Fruit fly (Drosophila melanogaster): Measurements from ENCODE around the gene Galk.

The Galk gene

DNA sequence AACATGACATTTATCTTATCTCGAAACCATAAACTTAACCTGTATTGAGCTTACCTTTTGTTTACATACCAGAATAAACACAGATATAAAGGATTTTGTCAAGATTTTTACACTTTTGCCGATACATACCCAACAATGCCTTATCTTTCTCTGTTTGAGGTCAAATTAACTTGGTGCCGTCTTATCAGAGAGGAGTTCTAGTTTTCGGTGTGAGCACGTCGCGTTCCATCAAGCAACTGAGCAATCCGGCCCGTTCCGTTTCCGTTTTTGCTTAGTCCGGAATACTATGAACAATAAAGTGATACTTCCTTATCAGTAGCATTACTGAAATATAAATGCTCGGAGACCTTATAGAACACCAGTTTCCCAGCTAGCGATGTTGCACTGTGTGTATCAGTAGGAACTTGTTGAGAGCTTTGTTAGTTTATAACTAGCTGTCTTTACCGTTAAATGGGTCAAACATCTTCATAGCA is at the start of gene Galk (continued):
- TF ChIP-seq CG9876 (GFP tag; optimal IDR thresholded peaks at IDR 0.05) = peak; percentile 23
- peak; percentile 1 for TF ChIP-seq CG18011 (GFP tag; optimal IDR thresholded peaks at IDR 0.05)
- no peak for TF ChIP-seq CG10565 (GFP tag; optimal IDR thresholded peaks at IDR 0.05)
- TF ChIP-seq CG3281 (GFP tag; optimal IDR thresholded peaks at IDR 0.05) = peak; percentile 49
- TF ChIP-seq nau (GFP tag; optimal IDR thresholded peaks at IDR 0.05) = no peak
- TF ChIP-seq BtbVII (GFP tag; optimal IDR thresholded peaks at IDR 0.05) = peak; percentile 80
- peak; percentile 78 for TF ChIP-seq sob (GFP tag; IDR thresholded peaks at IDR 0.05)
- 0 out of 2 replicates have a peak, but pooled peaks have one; percentile 8 for TF ChIP-seq dimm (GFP tag; IDR thresholded peaks at IDR 0.05)
- no peak for TF ChIP-seq ewg (GFP tag; optimal IDR thresholded peaks at IDR 0.05)
- TF ChIP-seq tin (GFP tag; optimal IDR thresholded peaks at IDR 0.05) = peak; percentile 50
- no peak for TF ChIP-seq CG6791 (GFP tag; IDR thresholded peaks at IDR 0.05; ENCODE audit: partially characterized antibody)
- peak; percentile 64 for TF ChIP-seq Antp (GFP tag; optimal IDR thresholded peaks at IDR 0.05)
- TF ChIP-seq odd (GFP tag; optimal IDR thresholded peaks at IDR 0.05) = peak; percentile 62
- no peak for TF ChIP-seq so (GFP tag; IDR thresholded peaks at IDR 0.05)
- TF ChIP-seq CG5245 (GFP tag; optimal IDR thresholded peaks at IDR 0.05) = no peak
- TF ChIP-seq CG9817 (tag; optimal IDR thresholded peaks at IDR 0.05) = peak; percentile 52
- TF ChIP-seq CG17359 (tag; optimal IDR thresholded peaks at IDR 0.05) = peak; percentile 55
- no peak for TF ChIP-seq slou (GFP tag; optimal IDR thresholded peaks at IDR 0.05)
- TF ChIP-seq CG2875 (GFP tag; optimal IDR thresholded peaks at IDR 0.05) = no peak
- no peak for TF ChIP-seq Hmx (GFP tag; optimal IDR thresholded peaks at IDR 0.05)
- peak; percentile 48 for TF ChIP-seq B-H2 (GFP tag; optimal IDR thresholded peaks at IDR 0.05)
- TF ChIP-seq Trl (optimal IDR thresholded peaks at IDR 0.05) = no peak
- peak; percentile 43 for TF ChIP-seq Trl (GFP tag; optimal IDR thresholded peaks at IDR 0.05)
- no peak for TF ChIP-seq pita (GFP tag; optimal IDR thresholded peaks at IDR 0.05)
- peak; percentile 30 for TF ChIP-seq jumu (GFP tag; optimal IDR thresholded peaks at IDR 0.05)
- peak; percentile 36 for TF ChIP-seq pho (GFP tag; optimal IDR thresholded peaks at IDR 0.05)
- peak; percentile 18 for TF ChIP-seq CG1647 (GFP tag; optimal IDR thresholded peaks at IDR 0.05)
- no peak for TF ChIP-seq mld (GFP tag; IDR thresholded peaks at IDR 0.05; ENCODE audit: partially characterized antibody)
- TF ChIP-seq psq (GFP tag; optimal IDR thresholded peaks at IDR 0.05) = no peak
- peak; percentile 24 for TF ChIP-seq CG7786 (GFP tag; optimal IDR thresholded peaks at IDR 0.05)
- TF ChIP-seq CG34376 (GFP tag; optimal IDR thresholded peaks at IDR 0.05) = peak; percentile 95
- TF ChIP-seq Awh (GFP tag; IDR thresholded peaks at IDR 0.05) = no peak
- TF ChIP-seq CG13123 (GFP tag; optimal IDR thresholded peaks at IDR 0.05) = no peak
- no peak for TF ChIP-seq BEAF-32 (GFP tag; optimal IDR thresholded peaks at IDR 0.05)
- TF ChIP-seq ara (GFP tag; IDR thresholded peaks at IDR 0.05) = no peak; the same call in 1 of the 2 replicates
- no peak for TF ChIP-seq Fer2 (tag; optimal IDR thresholded peaks at IDR 0.05)
- TF ChIP-seq CG16815 (GFP tag; optimal IDR thresholded peaks at IDR 0.05) = no peak
- peak; percentile 44 for TF ChIP-seq gcm (GFP tag; optimal IDR thresholded peaks at IDR 0.05)
- TF ChIP-seq trem (tag; optimal IDR thresholded peaks at IDR 0.05) = no peak
- TF ChIP-seq NC2β (GFP tag; optimal IDR thresholded peaks at IDR 0.05) = no peak
- TF ChIP-seq CG10462 (GFP tag; optimal IDR thresholded peaks at IDR 0.05) = no peak
- TF ChIP-seq GATAe (GFP tag; conservative IDR thresholded peaks at IDR 0.05) = peak; percentile 91
- no peak for TF ChIP-seq dmrt99B (tag; optimal IDR thresholded peaks at IDR 0.05)
- TF ChIP-seq CG15011 (GFP tag; optimal IDR thresholded peaks at IDR 0.05) = peak; percentile 35
- TF ChIP-seq CG2678 (tag; optimal IDR thresholded peaks at IDR 0.05) = peak; percentile 76
- TF ChIP-seq Gug (GFP tag; IDR thresholded peaks at IDR 0.05) = peak; percentile 84; the same call in 3 of the 4 replicates
- peak; percentile 14; the same call in 1 of the 2 replicates for TF ChIP-seq Rx (GFP tag; IDR thresholded peaks at IDR 0.05)
- TF ChIP-seq gsb-n (tag; optimal IDR thresholded peaks at IDR 0.05) = no peak
- TF ChIP-seq CG13296 (GFP tag; optimal IDR thresholded peaks at IDR 0.05) = peak; percentile 78
- no peak for TF ChIP-seq zf30C (GFP tag; optimal IDR thresholded peaks at IDR 0.05)
- no peak for TF ChIP-seq CG14965 (GFP tag; optimal IDR thresholded peaks at IDR 0.05; ENCODE audit: borderline replicate concordance)
